Worm (Caenorhabditis elegans) whole organism, L4/young adult: ENCODE results near the gene cwf-19L2.

Experiments
- W03F9.2 ChIP-seq: fragments of 150-350 bp; optimal IDR thresholded peaks from 2 replicates; lab custom pipeline; 2014; ENCODE audit warnings: missing biosample characterization, missing genetic modification characterization
- dao-5 ChIP-seq: sonication (generic microtip); optimal IDR thresholded peaks from 2 replicates; lab custom pipeline; 2016; ENCODE audit warnings: missing genotype, missing genetic modification characterization, moderate library complexity, missing compliant biosample characterization

- TF ChIP-seq dao-5 (tag; lab: Kevin White, UChicago) (no peak), W03F9.2 (tag; lab: Kevin White, UChicago) (peak; percentile 27)
Observed at ce11 chrIII:7293075-7293684, at the start of gene cwf-19L2.
